Fruit fly (Drosophila melanogaster): ENCODE measurements around the gene CG1677.

The CG1677 gene

dm6 chrX:7299399-7300355 is 105.9 kb downstream of the CG1677 start (continued):
- TF ChIP-seq CG15514 (GFP tag; optimal IDR thresholded peaks at IDR 0.05) (peak; percentile 2), da (GFP tag; optimal IDR thresholded peaks at IDR 0.05) (no peak), CG11247 (GFP tag; IDR thresholded peaks at IDR 0.05) (no peak), NC2α (GFP tag; optimal IDR thresholded peaks at IDR 0.05) (no peak), pzg (GFP tag; optimal IDR thresholded peaks at IDR 0.05) (no peak), ssp (GFP tag; IDR thresholded peaks at IDR 0.05) (no peak), Lhr (GFP tag; optimal IDR thresholded peaks at IDR 0.05) (no peak), CG14667 (GFP tag; IDR thresholded peaks at IDR 0.05) (no peak), aop (GFP tag; IDR thresholded peaks at IDR 0.05) (no peak), HHEX (GFP tag; optimal IDR thresholded peaks at IDR 0.05) (peak; percentile 22), Stat92E (GFP tag; optimal IDR thresholded peaks at IDR 0.05) (no peak), D19A (tag; optimal IDR thresholded peaks at IDR 0.05) (peak; percentile 30), run (tag; optimal IDR thresholded peaks at IDR 0.05) (no peak), lab (GFP tag; optimal IDR thresholded peaks at IDR 0.05) (peak; percentile 68), Oaz (GFP tag; IDR thresholded peaks at IDR 0.05) (no peak), CG15011 (GFP tag; optimal IDR thresholded peaks at IDR 0.05) (peak; percentile 36), chif (GFP tag; optimal IDR thresholded peaks at IDR 0.05) (peak in 1 of 2 experiments; percentile 30), Chrac-16 (GFP tag; optimal IDR thresholded peaks at IDR 0.05) (peak; percentile 8), CG17186 (GFP tag; optimal IDR thresholded peaks at IDR 0.05) (no peak), Six4 (GFP tag; optimal IDR thresholded peaks at IDR 0.05) (no peak), mld (GFP tag; IDR thresholded peaks at IDR 0.05; ENCODE audit: partially characterized antibody) (no peak), CG6791 (GFP tag; IDR thresholded peaks at IDR 0.05; ENCODE audit: partially characterized antibody) (no peak), CG12769 (tag; optimal IDR thresholded peaks at IDR 0.05) (peak; percentile 81), CG31365 (tag; optimal IDR thresholded peaks at IDR 0.05) (no peak), caup (GFP tag; optimal IDR thresholded peaks at IDR 0.05; ENCODE audit: severe bottlenecking) (peak; percentile 1), CG1832 (GFP tag; optimal IDR thresholded peaks at IDR 0.05) (peak; percentile 58), HLH4C (GFP tag; IDR thresholded peaks at IDR 0.05; ENCODE audit: partially characterized antibody) (no peak), Hr3 (GFP tag; optimal IDR thresholded peaks at IDR 0.05) (no peak), lov (optimal IDR thresholded peaks at IDR 0.05) (no peak), lov (GFP tag; IDR thresholded peaks at IDR 0.05) (peak; percentile 18; the same call in 1 of the 3 replicates), Sox102F (GFP tag; optimal IDR thresholded peaks at IDR 0.05) (peak; percentile 69), CG6689 (GFP tag; IDR thresholded peaks at IDR 0.05) (peak; percentile 43; the same call in 1 of the 2 replicates), CG12219 (GFP tag; optimal IDR thresholded peaks at IDR 0.05) (no peak), Med (GFP tag) (peak; percentile 97), tap (tag; optimal IDR thresholded peaks at IDR 0.05) (peak; percentile 39), CG12071 (GFP tag; optimal IDR thresholded peaks at IDR 0.05) (no peak), inv (GFP tag; IDR thresholded peaks at IDR 0.05; ENCODE audit: partially characterized antibody) (no peak), Asciz (GFP tag; optimal IDR thresholded peaks at IDR 0.05) (peak; percentile 53), Sry-δ (GFP tag; optimal IDR thresholded peaks at IDR 0.05) (no peak), CG2202 (tag; optimal IDR thresholded peaks at IDR 0.05) (no peak), tna (GFP tag; IDR thresholded peaks at IDR 0.05; ENCODE audit: partially characterized antibody) (no peak), CG7963 (GFP tag; IDR thresholded peaks at IDR 0.05; ENCODE audit: partially characterized antibody) (no peak), NK7.1 (GFP tag; optimal IDR thresholded peaks at IDR 0.05) (no peak), ttk (GFP tag; IDR thresholded peaks at IDR 0.05) (peak; percentile 38; the same call in 1 of the 2 replicates), oc (tag; optimal IDR thresholded peaks at IDR 0.05) (no peak), mam (GFP tag; optimal IDR thresholded peaks at IDR 0.05) (peak; percentile 67), fu2 (GFP tag; optimal IDR thresholded peaks at IDR 0.05) (no peak)

Measured in whole organism, embryonic.